Worm (Caenorhabditis elegans): ENCODE measurements around the gene srh-298.

srh-298 gene

DNA sequence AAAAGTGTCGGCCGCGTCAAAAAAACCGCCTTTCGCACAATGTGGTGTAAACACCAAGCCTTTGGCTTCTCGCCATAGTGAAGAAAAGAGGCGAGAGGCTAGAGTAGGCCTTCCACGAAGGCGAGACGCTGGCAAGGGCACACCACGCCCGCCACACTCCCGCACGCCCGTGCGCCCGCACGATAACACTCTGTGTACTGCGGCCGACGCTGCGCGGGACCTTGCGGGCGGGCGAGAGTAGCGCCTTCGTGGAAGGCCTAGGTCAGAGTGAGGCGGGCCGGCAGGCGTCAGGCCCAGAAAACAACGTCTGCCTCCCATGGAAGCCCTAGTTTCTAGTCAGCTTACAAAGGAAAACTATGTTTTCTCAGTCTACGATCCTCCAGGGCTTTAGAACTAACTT is 6.5 kb upstream of the srh-298 start:
- TF ChIP-seq fkh-2 (tag; optimal IDR thresholded peaks at IDR 0.05) (no peak), nhr-23 (tag; optimal IDR thresholded peaks at IDR 0.05) (no peak), ceh-28 (tag; optimal IDR thresholded peaks at IDR 0.05) (no peak), ztf-4 (tag; optimal IDR thresholded peaks at IDR 0.05) (no peak), nhr-76 (tag; optimal IDR thresholded peaks at IDR 0.05) (no peak), nfya-1 (tag; optimal IDR thresholded peaks at IDR 0.05; ENCODE audit: insufficient read depth) (no peak), nhr-43 (tag; optimal IDR thresholded peaks at IDR 0.05; ENCODE audit: poor library complexity, severe bottlenecking) (no peak), unc-39 (tag; optimal IDR thresholded peaks at IDR 0.05) (no peak), lsy-12 (tag; optimal IDR thresholded peaks at IDR 0.05) (no peak), egl-5 (tag; optimal IDR thresholded peaks at IDR 0.05) (no peak), tbx-2 (tag; optimal IDR thresholded peaks at IDR 0.05) (no peak), R02D3.7 (tag; optimal IDR thresholded peaks at IDR 0.05) (no peak), daf-12 (tag; optimal IDR thresholded peaks at IDR 0.05) (no peak), nhr-237 (tag; optimal IDR thresholded peaks at IDR 0.05) (no peak), ceh-9 (tag; optimal IDR thresholded peaks at IDR 0.05) (no peak), mdl-1 (tag; optimal IDR thresholded peaks at IDR 0.05) (no peak), unc-62 (GFP tag; optimal IDR thresholded peaks at IDR 0.05) (no peak), nhr-25 (tag; optimal IDR thresholded peaks at IDR 0.05) (no peak)

DNA sequence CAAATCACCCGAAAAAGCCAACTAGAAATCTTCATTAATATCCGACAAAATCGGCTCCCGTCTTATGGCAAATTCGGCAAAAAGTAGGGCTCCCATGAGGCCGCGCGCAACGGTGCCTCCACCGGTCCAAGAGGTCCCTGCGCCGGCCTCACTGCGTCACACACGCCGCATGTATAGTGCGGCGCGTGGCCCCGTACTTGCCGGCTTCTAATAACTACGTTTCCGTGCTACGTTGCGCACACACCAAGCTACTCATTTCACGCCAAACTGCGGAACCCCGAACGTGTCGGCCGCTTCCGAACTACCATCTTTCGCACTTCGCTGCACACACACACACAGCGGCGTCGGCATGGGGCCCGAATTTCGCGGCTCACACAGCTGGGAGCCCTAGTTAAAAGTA is 1.0 kb downstream of the srh-298 start:
- no peak for TF ChIP-seq nhr-23 (tag; optimal IDR thresholded peaks at IDR 0.05)
- no peak for TF ChIP-seq lsy-12 (tag; optimal IDR thresholded peaks at IDR 0.05)
- no peak for TF ChIP-seq elt-1 (tag; optimal IDR thresholded peaks at IDR 0.05)
- no peak for TF ChIP-seq hmg-11 (tag; optimal IDR thresholded peaks at IDR 0.05)
- TF ChIP-seq fkh-2 (tag; optimal IDR thresholded peaks at IDR 0.05), result no peak
- no peak for TF ChIP-seq fkh-10 (GFP tag; optimal IDR thresholded peaks at IDR 0.05)
- no peak for TF ChIP-seq ceh-28 (tag; optimal IDR thresholded peaks at IDR 0.05)

DNA sequence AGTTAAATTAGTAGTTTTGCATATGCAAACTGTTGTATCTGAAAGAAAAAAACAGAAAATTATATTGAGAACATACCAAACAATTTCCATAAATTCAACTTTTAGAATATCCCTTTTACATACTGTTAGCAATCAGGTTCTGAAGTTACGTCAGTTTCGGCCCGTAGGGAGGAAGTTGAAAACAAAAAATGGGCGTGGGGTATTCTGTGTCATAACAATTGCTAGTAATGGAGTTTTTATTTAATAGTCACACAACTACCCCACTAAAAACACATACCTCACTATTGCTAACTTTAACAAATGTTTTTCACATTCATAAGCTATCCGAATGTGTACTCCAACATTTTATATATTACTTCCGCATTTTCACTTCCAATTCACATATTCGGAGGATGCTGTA is 3.1 kb downstream of the srh-298 start, which contains the start of gene srh-300:
TSS of gene srh-300 (plus strand) at position 301 of the 400 bp plus-strand sequence.
- no peak for TF ChIP-seq nhr-23 (tag; optimal IDR thresholded peaks at IDR 0.05)
- TF ChIP-seq egl-5 (tag; optimal IDR thresholded peaks at IDR 0.05), result no peak
- no peak for TF ChIP-seq pha-4 (tag; optimal IDR thresholded peaks at IDR 0.05)
- TF ChIP-seq fkh-2 (tag; optimal IDR thresholded peaks at IDR 0.05), result no peak
- TF ChIP-seq ZK546.5 (tag; optimal IDR thresholded peaks at IDR 0.05), result no peak
- no peak for TF ChIP-seq skn-1 (tag; optimal IDR thresholded peaks at IDR 0.05)
- TF ChIP-seq nhr-43 (tag; optimal IDR thresholded peaks at IDR 0.05; ENCODE audit: poor library complexity, severe bottlenecking), result no peak
- no peak for TF ChIP-seq jun-1 (tag; optimal IDR thresholded peaks at IDR 0.05)
- no peak for TF ChIP-seq nhr-77 (tag; optimal IDR thresholded peaks at IDR 0.05)
- no peak for TF ChIP-seq mml-1 (tag; optimal IDR thresholded peaks at IDR 0.05)

DNA sequence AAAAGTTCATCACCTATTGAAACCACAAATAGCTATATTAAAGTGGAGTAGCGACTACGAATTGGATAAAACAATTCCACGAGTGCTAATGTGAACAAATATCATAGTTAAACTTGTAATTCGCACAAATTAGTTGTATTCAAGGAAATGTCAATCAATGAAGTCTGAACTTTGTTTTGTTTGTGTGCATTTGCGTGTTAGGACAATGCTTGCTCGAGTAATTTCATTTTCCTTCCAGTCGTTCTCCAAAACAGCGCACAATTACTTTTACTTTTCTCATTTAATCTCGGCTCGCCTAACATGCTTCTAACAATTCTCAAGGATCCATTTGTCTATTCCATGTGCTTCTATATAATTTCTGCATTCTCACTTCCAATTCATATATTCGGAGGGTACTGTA is 5.9 kb downstream of the srh-298 start, which contains the start of gene srh-301:
TSS of gene srh-301 (plus strand) at position 301 of the 400 bp plus-strand sequence.
- TF ChIP-seq ama-1 (optimal IDR thresholded peaks at IDR 0.05), result no peak
- no peak for TF ChIP-seq elt-3 (tag; optimal IDR thresholded peaks at IDR 0.05)
- TF ChIP-seq nhr-23 (tag; optimal IDR thresholded peaks at IDR 0.05), result no peak
- no peak for TF ChIP-seq ceh-16 (tag; optimal IDR thresholded peaks at IDR 0.05)
- no peak for TF ChIP-seq tbx-2 (tag; optimal IDR thresholded peaks at IDR 0.05)
- no peak for TF ChIP-seq pqm-1 (tag; optimal IDR thresholded peaks at IDR 0.05)
- no peak for TF ChIP-seq unc-62 (GFP tag; optimal IDR thresholded peaks at IDR 0.05)
- no peak for TF ChIP-seq elt-1 (tag; optimal IDR thresholded peaks at IDR 0.05)
- TF ChIP-seq snpc-4 (tag; optimal IDR thresholded peaks at IDR 0.05), result no peak

DNA sequence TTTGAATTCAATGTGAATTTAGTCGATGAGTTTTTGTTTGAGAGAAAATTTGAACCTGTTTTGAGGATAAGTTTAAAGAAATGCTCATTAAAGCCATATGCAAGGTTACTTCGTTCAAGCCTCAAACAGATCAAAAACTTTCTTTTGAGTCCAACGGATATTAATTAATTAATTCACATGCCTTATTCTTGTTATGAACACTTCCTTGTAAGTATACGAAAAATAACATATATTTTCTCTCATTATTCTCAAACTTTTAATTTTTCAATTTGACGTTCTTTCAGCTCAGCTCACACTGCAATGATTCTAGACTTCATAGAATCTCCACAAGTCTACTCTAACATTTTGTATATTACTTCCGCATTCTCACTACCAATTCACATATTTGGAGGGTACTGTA is 9.6 kb downstream of the srh-298 start, which contains the start of gene srh-304:
TSS of gene srh-304 (plus strand) at position 301 of the 400 bp plus-strand sequence.
- no peak for TF ChIP-seq daf-12 (tag; optimal IDR thresholded peaks at IDR 0.05)
- TF ChIP-seq nhr-28 (tag; optimal IDR thresholded peaks at IDR 0.05), result no peak
- TF ChIP-seq nhr-25 (tag; optimal IDR thresholded peaks at IDR 0.05), result no peak
- no peak for TF ChIP-seq egl-5 (tag; optimal IDR thresholded peaks at IDR 0.05)
- no peak for TF ChIP-seq ceh-28 (tag; optimal IDR thresholded peaks at IDR 0.05)

DNA sequence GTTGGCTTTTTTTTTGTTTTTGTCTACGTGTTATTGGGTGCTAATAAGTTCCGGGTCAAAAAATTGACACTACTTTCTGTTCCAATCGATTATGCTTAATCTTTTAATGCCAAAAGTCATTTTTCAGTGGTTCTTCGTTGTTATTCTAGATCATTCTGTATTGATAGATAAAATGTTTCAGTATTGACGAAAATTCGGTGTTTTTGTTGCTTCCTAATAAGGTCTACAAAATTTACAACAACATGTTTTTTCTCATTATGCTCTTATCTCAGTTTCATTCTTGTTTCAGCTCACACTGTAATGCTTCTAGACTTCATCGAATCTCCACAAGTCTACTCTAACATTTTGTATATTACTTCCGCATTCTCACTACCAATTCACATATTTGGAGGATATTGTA is 12.7 kb downstream of the srh-298 start, which contains the start of gene srh-303:
TSS of gene srh-303 (plus strand) at position 301 of the 400 bp plus-strand sequence.
- TF ChIP-seq nhr-11 (tag; optimal IDR thresholded peaks at IDR 0.05), result no peak
- no peak for TF ChIP-seq mdl-1 (tag; optimal IDR thresholded peaks at IDR 0.05)
- TF ChIP-seq nhr-12 (tag; optimal IDR thresholded peaks at IDR 0.05), result no peak
- TF ChIP-seq nfya-1 (tag; optimal IDR thresholded peaks at IDR 0.05; ENCODE audit: insufficient read depth), result no peak
- no peak for TF ChIP-seq aly-2 (tag; optimal IDR thresholded peaks at IDR 0.05)
- TF ChIP-seq pha-4 (tag; optimal IDR thresholded peaks at IDR 0.05), result no peak
- no peak for TF ChIP-seq lsy-12 (tag; optimal IDR thresholded peaks at IDR 0.05)
- no peak for TF ChIP-seq unc-62 (GFP tag; optimal IDR thresholded peaks at IDR 0.05)
- no peak for TF ChIP-seq nhr-23 (tag; optimal IDR thresholded peaks at IDR 0.05)
- TF ChIP-seq nhr-28 (tag; optimal IDR thresholded peaks at IDR 0.05), result no peak
- no peak for TF ChIP-seq jun-1 (tag; optimal IDR thresholded peaks at IDR 0.05)
- no peak for TF ChIP-seq eor-1 (tag; optimal IDR thresholded peaks at IDR 0.05)
- no peak for TF ChIP-seq skn-1 (tag; optimal IDR thresholded peaks at IDR 0.05)
- no peak for TF ChIP-seq nhr-77 (tag; optimal IDR thresholded peaks at IDR 0.05)
- TF ChIP-seq pqm-1 (tag; optimal IDR thresholded peaks at IDR 0.05), result no peak
- no peak for TF ChIP-seq ZK546.5 (tag; optimal IDR thresholded peaks at IDR 0.05)
- TF ChIP-seq hmg-11 (tag; optimal IDR thresholded peaks at IDR 0.05), result no peak
- no peak for TF ChIP-seq ztf-4 (tag; optimal IDR thresholded peaks at IDR 0.05)
- TF ChIP-seq zag-1 (tag; optimal IDR thresholded peaks at IDR 0.05), result no peak
- TF ChIP-seq sea-2 (GFP tag; optimal IDR thresholded peaks at IDR 0.05), result no peak

Data from whole organism, L3 larva.